Fruit fly (Drosophila melanogaster) whole organism, embryonic: ENCODE data around the gene edin.

ENCODE experiments used
- Atf6 ChIP-seq: fragments of 200-800 bp; sonication (Bioruptor generic); IDR thresholded peaks from 2 replicates; pipeline ENCODE4 v1.3.6; 2022; ENCODE audit warnings: missing biosample characterization, missing genetic modification characterization
- BtbVII ChIP-seq: fragments of 200-800 bp; sonication (Bioruptor generic); optimal IDR thresholded peaks from 3 replicates; lab custom pipeline; 2017; ENCODE audit warnings: missing biosample characterization, mild to moderate bottlenecking, missing genetic modification characterization
- CG11398 ChIP-seq: fragments of 200-800 bp; sonication (Bioruptor generic); optimal IDR thresholded peaks from 2 replicates; lab custom pipeline; 2016; ENCODE audit warnings: missing biosample characterization, missing genetic modification characterization
- CG12071 ChIP-seq: fragments of 200-800 bp; sonication (Bioruptor generic); optimal IDR thresholded peaks from 3 replicates; lab custom pipeline; 2018; ENCODE audit warnings: missing biosample characterization, mild to moderate bottlenecking, missing genetic modification characterization
- CG12299 ChIP-seq: fragments of 200-800 bp; sonication (Bioruptor generic); optimal IDR thresholded peaks from 2 replicates; lab custom pipeline; 2018; ENCODE audit warnings: missing biosample characterization, mild to moderate bottlenecking, missing genetic modification characterization
- CG1233 ChIP-seq: fragments of 200-800 bp; sonication (Bioruptor generic); optimal IDR thresholded peaks from 4 replicates; lab custom pipeline; 2018; ENCODE audit warnings: missing biosample characterization, mild to moderate bottlenecking, missing genetic modification characterization
- CG12769 ChIP-seq: fragments of 200-800 bp; sonication (Bioruptor generic); optimal IDR thresholded peaks from 2 replicates; lab custom pipeline; 2019; ENCODE audit warnings: missing biosample characterization, mild to moderate bottlenecking, missing genetic modification characterization, moderate library complexity
- CG13287 ChIP-seq: fragments of 200-800 bp; sonication (Bioruptor generic); IDR thresholded peaks from 2 replicates; pipeline ENCODE4 v1.3.6; 2022; ENCODE audit warnings: missing biosample characterization, missing genetic modification characterization; ENCODE audit not compliant: partially characterized antibody
- CG13296 ChIP-seq: fragments of 200-800 bp; sonication (Bioruptor generic); optimal IDR thresholded peaks from 3 replicates; lab custom pipeline; 2018; ENCODE audit warnings: missing biosample characterization, mild to moderate bottlenecking, missing genetic modification characterization
- CG14860 ChIP-seq: fragments of 200-800 bp; sonication (Bioruptor generic); IDR thresholded peaks from 3 replicates; pipeline ENCODE4 v1.3.6; 2022; ENCODE audit warnings: missing biosample characterization, missing genetic modification characterization; ENCODE audit not compliant: partially characterized antibody
- CG15011 ChIP-seq: fragments of 200-800 bp; sonication (Bioruptor generic); optimal IDR thresholded peaks from 3 replicates; lab custom pipeline; 2018; ENCODE audit warnings: missing biosample characterization, mild to moderate bottlenecking, missing genetic modification characterization
- CG15073 ChIP-seq: fragments of 200-800 bp; sonication (Bioruptor generic); optimal IDR thresholded peaks from 2 replicates; lab custom pipeline; 2016; ENCODE audit warnings: missing biosample characterization, missing genetic modification characterization
- CG17568 ChIP-seq: fragments of 200-800 bp; sonication (Bioruptor generic); optimal IDR thresholded peaks from 2 replicates; lab custom pipeline; 2018; ENCODE audit warnings: missing biosample characterization, mild to moderate bottlenecking, missing genetic modification characterization, moderate library complexity
- CG3281 ChIP-seq: fragments of 200-800 bp; sonication (Bioruptor generic); optimal IDR thresholded peaks from 3 replicates; lab custom pipeline; 2017; ENCODE audit warnings: missing biosample characterization, mild to moderate bottlenecking, missing genetic modification characterization
- CG34422 ChIP-seq: fragments of 200-800 bp; sonication (Bioruptor generic); IDR thresholded peaks from 3 replicates; pipeline ENCODE4 v1.3.6; 2022; ENCODE audit warnings: missing biosample characterization, missing genetic modification characterization
- CG6854 ChIP-seq: fragments of 200-800 bp; sonication (Bioruptor generic); optimal IDR thresholded peaks from 3 replicates; lab custom pipeline; 2017; ENCODE audit warnings: missing biosample characterization, mild to moderate bottlenecking, missing genetic modification characterization
- CG7372 ChIP-seq: fragments of 200-800 bp; sonication (Bioruptor generic); IDR thresholded peaks from 2 replicates; pipeline ENCODE4 v1.3.6; 2022; ENCODE audit warnings: missing biosample characterization, missing genetic modification characterization
- Dref ChIP-seq: fragments of 200-800 bp; sonication (Bioruptor generic); IDR thresholded peaks from 2 replicates; pipeline ENCODE4 v1.3.6; 2022; ENCODE audit warnings: missing biosample characterization, missing genetic modification characterization
- Fer1 ChIP-seq: fragments of 200-800 bp; sonication (Bioruptor generic); optimal IDR thresholded peaks from 2 replicates; lab custom pipeline; 2017; ENCODE audit warnings: missing biosample characterization, mild to moderate bottlenecking, missing genetic modification characterization
- HHEX ChIP-seq: fragments of 200-800 bp; sonication (Bioruptor generic); optimal IDR thresholded peaks from 3 replicates; lab custom pipeline; 2017; ENCODE audit warnings: missing biosample characterization, mild to moderate bottlenecking, missing genetic modification characterization, missing genetic modification reagents
- HLHmδ ChIP-seq: fragments of 200-800 bp; sonication (Bioruptor generic); optimal IDR thresholded peaks from 2 replicates; lab custom pipeline; 2018; ENCODE audit warnings: missing biosample characterization, mild to moderate bottlenecking, missing genetic modification characterization, moderate library complexity
- HmgZ ChIP-seq: fragments of 200-800 bp; sonication (Bioruptor generic); optimal IDR thresholded peaks from 2 replicates; lab custom pipeline; 2018; ENCODE audit warnings: missing biosample characterization, mild to moderate bottlenecking, missing genetic modification characterization
- Hr39 ChIP-seq: fragments of >200 bp; optimal IDR thresholded peaks from 2 replicates; lab custom pipeline; 2017
- Mad ChIP-seq: fragments of 200-800 bp; sonication (Bioruptor generic); optimal IDR thresholded peaks from 2 replicates; lab custom pipeline; 2016; ENCODE audit warnings: missing biosample characterization, missing genetic modification characterization
- Nf-YC ChIP-seq: fragments of 200-800 bp; optimal IDR thresholded peaks from 3 replicates; lab custom pipeline; 2019; ENCODE audit warnings: missing biosample characterization, mild to moderate bottlenecking, missing genetic modification characterization, moderate library complexity
- Oli ChIP-seq: fragments of 200-800 bp; sonication (Bioruptor generic); optimal IDR thresholded peaks from 2 replicates; lab custom pipeline; 2018; ENCODE audit warnings: missing biosample characterization, mild to moderate bottlenecking, missing genetic modification characterization, moderate library complexity
- Pdp1 ChIP-seq, 2 experiments: fragments of 200-800 bp; sonication (Bioruptor generic); optimal IDR thresholded peaks; 3 replicates each; lab custom pipeline; 2016; ENCODE audit warnings: missing biosample characterization in 2 of 2, missing genetic modification characterization in 2 of 2, mild to moderate bottlenecking in 1 of 2, moderate library complexity in 1 of 2
- Taf1 ChIP-seq: fragments of 200-800 bp; sonication (Bioruptor generic); IDR thresholded peaks from 2 replicates; pipeline ENCODE4 v1.3.6; 2022; ENCODE audit warnings: missing biosample characterization, missing genetic modification characterization
- Xbp1 ChIP-seq: fragments of 200-800 bp; sonication (Bioruptor generic); optimal IDR thresholded peaks from 3 replicates; lab custom pipeline; 2016; ENCODE audit warnings: missing biosample characterization, mild to moderate bottlenecking, missing genetic modification characterization
- ara ChIP-seq: fragments of 200-800 bp; sonication (Bioruptor generic); IDR thresholded peaks from 2 replicates; pipeline ENCODE4 v1.3.6; 2022; ENCODE audit warnings: missing biosample characterization, missing genetic modification characterization
- br ChIP-seq: fragments of >200 bp; optimal IDR thresholded peaks from 2 replicates; lab custom pipeline; 2017
- cato ChIP-seq: fragments of 200-800 bp; sonication (Bioruptor generic); optimal IDR thresholded peaks from 2 replicates; lab custom pipeline; 2016; ENCODE audit warnings: missing biosample characterization, missing genetic modification characterization, borderline replicate concordance
- ci ChIP-seq: fragments of 200-800 bp; sonication (Bioruptor generic); IDR thresholded peaks from 3 replicates; pipeline ENCODE4 v1.3.6; 2022; ENCODE audit warnings: missing biosample characterization, missing genetic modification characterization
- crc ChIP-seq: fragments of 200-800 bp; sonication (Bioruptor generic); optimal IDR thresholded peaks from 2 replicates; lab custom pipeline; 2016; ENCODE audit warnings: missing biosample characterization, missing genetic modification characterization
- eve ChIP-seq, 2 experiments: fragments of >200 bp; optimal IDR thresholded peaks; 2 replicates each; lab custom pipeline; 2017; ENCODE audit warnings: missing biosample characterization in 2 of 2, missing genetic modification characterization in 2 of 2
- gcm ChIP-seq: fragments of 200-800 bp; sonication (Bioruptor generic); optimal IDR thresholded peaks from 2 replicates; lab custom pipeline; 2019; ENCODE audit warnings: missing biosample characterization, mild to moderate bottlenecking, missing genetic modification characterization, moderate library complexity
- gro ChIP-seq: fragments of 200-800 bp; sonication (Bioruptor generic); optimal IDR thresholded peaks from 2 replicates; lab custom pipeline; 2016; ENCODE audit warnings: missing biosample characterization, missing genetic modification characterization
- gsb-n ChIP-seq: fragments of 200-800 bp; sonication (Bioruptor generic); optimal IDR thresholded peaks from 3 replicates; lab custom pipeline; 2018; ENCODE audit warnings: missing biosample characterization, mild to moderate bottlenecking, missing genetic modification characterization
- hth ChIP-seq: fragments of >200 bp; optimal IDR thresholded peaks from 2 replicates; lab custom pipeline; 2017; ENCODE audit warnings: inconsistent platforms
- lov ChIP-seq, 2 experiments: fragments of 200-800 bp in 1 of 2; fragments of >200 bp in 1 of 2; sonication (Bioruptor generic) in 1 of 2; IDR thresholded peaks in 1 of 2; optimal IDR thresholded peaks in 1 of 2; 2 replicates in 1 of 2; 3 replicates in 1 of 2; pipeline versions ENCODE4 v1.3.6 to Lab custom; 2017 to 2022; ENCODE audit warnings: missing biosample characterization in 1 of 2, missing genetic modification characterization in 1 of 2
- nom ChIP-seq: fragments of 200-800 bp; sonication (Bioruptor generic); optimal IDR thresholded peaks from 2 replicates; lab custom pipeline; 2017; ENCODE audit warnings: missing biosample characterization, missing genetic modification characterization, mild to moderate bottlenecking, moderate library complexity, missing genetic modification reagents
- odd ChIP-seq: fragments of 200-800 bp; sonication (Bioruptor generic); optimal IDR thresholded peaks from 2 replicates; lab custom pipeline; 2017; ENCODE audit warnings: missing biosample characterization, mild to moderate bottlenecking, missing genetic modification characterization
- onecut ChIP-seq: fragments of 200-800 bp; sonication (Bioruptor generic); IDR thresholded peaks from 2 replicates; pipeline ENCODE4 v1.3.6; 2022; ENCODE audit warnings: missing biosample characterization, missing genetic modification characterization
- peb ChIP-seq: fragments of 200-800 bp; sonication (Bioruptor generic); IDR thresholded peaks from 2 replicates; pipeline ENCODE4 v1.3.6; 2022; ENCODE audit warnings: missing biosample characterization, missing genetic modification characterization
- pho ChIP-seq: fragments of 200-800 bp; sonication (Bioruptor generic); optimal IDR thresholded peaks from 2 replicates; lab custom pipeline; 2016; ENCODE audit warnings: missing biosample characterization, missing genetic modification characterization
- pita ChIP-seq: fragments of 200-800 bp; sonication (Bioruptor generic); optimal IDR thresholded peaks from 2 replicates; lab custom pipeline; 2017; ENCODE audit warnings: missing biosample characterization, mild to moderate bottlenecking, missing genetic modification characterization
- pzg ChIP-seq: fragments of 200-800 bp; sonication (Bioruptor generic); optimal IDR thresholded peaks from 3 replicates; lab custom pipeline; 2018; ENCODE audit warnings: missing biosample characterization, mild to moderate bottlenecking, missing genetic modification characterization, moderate library complexity
- sens ChIP-seq: fragments of 200-800 bp; sonication (Bioruptor generic); peaks from one replicate; lab custom pipeline; 2016; ENCODE audit warnings: missing biosample characterization, missing genetic modification characterization
- sima ChIP-seq: fragments of 200-800 bp; sonication (Bioruptor generic); optimal IDR thresholded peaks from 2 replicates; lab custom pipeline; 2016; ENCODE audit warnings: missing biosample characterization, missing genetic modification characterization
- so ChIP-seq: fragments of 200-800 bp; sonication (Bioruptor generic); IDR thresholded peaks from 3 replicates; pipeline ENCODE4 v1.3.6; 2022; ENCODE audit warnings: missing biosample characterization, missing genetic modification characterization
- tap ChIP-seq: fragments of 200-800 bp; optimal IDR thresholded peaks from 3 replicates; lab custom pipeline; 2019; ENCODE audit warnings: missing biosample characterization, mild to moderate bottlenecking, missing genetic modification characterization, moderate library complexity
- usp ChIP-seq: fragments of >200 bp; optimal IDR thresholded peaks from 2 replicates; lab custom pipeline; 2017; ENCODE audit warnings: missing biosample characterization, missing genetic modification characterization

Gene edin

dm6 chr3L:17538907-17539306 lies 44.2 kb downstream of the edin start (continued):
- peak; percentile 65 for TF ChIP-seq BtbVII (GFP tag; lab: Kevin White, UChicago)
- TF ChIP-seq HmgZ (tag; lab: Kevin White, UChicago) = peak; percentile 32
- no peak for TF ChIP-seq usp (GFP tag; lab: Kevin White, UChicago)
- peak; percentile 59 for TF ChIP-seq CG17568 (GFP tag; lab: Kevin White, UChicago)
- TF ChIP-seq CG14860 (GFP tag; lab: Robert Waterston, UW) = no peak
- TF ChIP-seq CG12769 (tag; lab: Kevin White, UChicago) = no peak
- TF ChIP-seq HLHmδ (GFP tag; lab: Kevin White, UChicago) = no peak
- no peak for TF ChIP-seq gsb-n (tag; lab: Kevin White, UChicago)
- no peak for TF ChIP-seq eve (GFP tag; optimal IDR thresholded peaks at IDR 0.05; lab: Kevin White, UChicago)
- no peak for TF ChIP-seq Hr39 (lab: Kevin White, UChicago)
- peak; percentile 77 for TF ChIP-seq Fer1 (GFP tag; lab: Kevin White, UChicago)
- TF ChIP-seq pzg (GFP tag; lab: Kevin White, UChicago) = no peak
- no peak for TF ChIP-seq CG11398
- no peak for TF ChIP-seq br (lab: Kevin White, UChicago)
- TF ChIP-seq crc (GFP tag; lab: Kevin White, UChicago) = no peak
- TF ChIP-seq CG13296 = peak; percentile 77
- no peak for TF ChIP-seq ci (GFP tag; lab: Robert Waterston, UW)
- no peak for TF ChIP-seq pita (GFP tag; lab: Kevin White, UChicago)
- no peak for TF ChIP-seq CG34422
- no peak for TF ChIP-seq gcm (GFP tag; lab: Kevin White, UChicago)
- TF ChIP-seq sens (GFP tag; lab: Kevin White, UChicago) = peak; percentile 50
- TF ChIP-seq tap (tag; lab: Kevin White, UChicago) = no peak
- TF ChIP-seq Dref (GFP tag; lab: Robert Waterston, UW) = no peak
- TF ChIP-seq peb (GFP tag; lab: Robert Waterston, UW) = no peak
- TF ChIP-seq CG7372 (GFP tag; lab: Robert Waterston, UW) = no peak
- TF ChIP-seq so (GFP tag; lab: Robert Waterston, UW) = no peak
- TF ChIP-seq Nf-YC (tag; lab: Kevin White, UChicago) = no peak
- TF ChIP-seq CG15073 (GFP tag; lab: Kevin White, UChicago) = no peak
- no peak for TF ChIP-seq cato
- no peak for TF ChIP-seq pho (GFP tag; lab: Kevin White, UChicago)
- TF ChIP-seq Atf6 (GFP tag; lab: Robert Waterston, UW) = 0 out of 2 replicates have a peak, but pooled peaks have one; percentile 13
- peak; percentile 34 for TF ChIP-seq gro (GFP tag; lab: Kevin White, UChicago)
- no peak for TF ChIP-seq CG1233 (GFP tag; lab: Kevin White, UChicago)
- peak; percentile 2 for TF ChIP-seq CG15011 (GFP tag; lab: Kevin White, UChicago)
- TF ChIP-seq hth (lab: Kevin White, UChicago) = no peak
- no peak for TF ChIP-seq CG12299 (tag; lab: Kevin White, UChicago)
- TF ChIP-seq lov (optimal IDR thresholded peaks at IDR 0.05; lab: Kevin White, UChicago) = no peak
- no peak for TF ChIP-seq lov (GFP tag; IDR thresholded peaks at IDR 0.05; lab: Robert Waterston, UW)
- no peak for TF ChIP-seq ara (GFP tag; lab: Robert Waterston, UW)
- TF ChIP-seq sima (GFP tag; lab: Kevin White, UChicago) = no peak
- TF ChIP-seq Mad (GFP tag; lab: Kevin White, UChicago) = no peak
- no peak for TF ChIP-seq Xbp1 (GFP tag; lab: Kevin White, UChicago)
- TF ChIP-seq Oli = no peak
- TF ChIP-seq Taf1 (GFP tag; lab: Robert Waterston, UW) = no peak
- TF ChIP-seq onecut (GFP tag; lab: Robert Waterston, UW) = no peak
- no peak for TF ChIP-seq nom (GFP tag; lab: Kevin White, UChicago)
- peak; percentile 5 for TF ChIP-seq CG6854
- TF ChIP-seq CG3281 (GFP tag; lab: Kevin White, UChicago) = peak; percentile 47
- TF ChIP-seq CG13287 (GFP tag; lab: Robert Waterston, UW) = no peak
- peak; percentile 30 for TF ChIP-seq odd (GFP tag; lab: Kevin White, UChicago)
- no peak for TF ChIP-seq CG12071 (GFP tag; lab: Kevin White, UChicago)
- no peak for TF ChIP-seq Pdp1 (GFP tag; optimal IDR thresholded peaks at IDR 0.05; lab: Kevin White, UChicago)
- peak; percentile 26 for TF ChIP-seq HHEX (GFP tag; lab: Kevin White, UChicago)
